Fruit fly (Drosophila melanogaster) whole organism, prepupa: ENCODE data around the gene sol.

Experiments used
- CG10631 ChIP-seq: fragments of 200-800 bp; sonication (Bioruptor generic); optimal IDR thresholded peaks from 2 replicates; lab custom pipeline; 2016; ENCODE audit warnings: missing biosample characterization, missing genetic modification characterization
- CG11902 ChIP-seq: fragments of 200-800 bp; sonication (Bioruptor generic); optimal IDR thresholded peaks from 3 replicates; lab custom pipeline; 2016; ENCODE audit warnings: missing biosample characterization, missing genetic modification characterization
- CG15336 ChIP-seq: fragments of 200-800 bp; sonication (Bioruptor generic); IDR thresholded peaks from 2 replicates; pipeline ENCODE4 v1.3.6; 2022; ENCODE audit warnings: missing biosample characterization, missing genetic modification characterization
- CG1621 ChIP-seq: fragments of 200-800 bp; sonication (Bioruptor generic); optimal IDR thresholded peaks from 3 replicates; lab custom pipeline; 2018; ENCODE audit warnings: missing biosample characterization, mild to moderate bottlenecking, missing genetic modification characterization
- CG16779 ChIP-seq: fragments of 200-800 bp; sonication (Bioruptor generic); optimal IDR thresholded peaks from 3 replicates; lab custom pipeline; 2017; ENCODE audit warnings: missing biosample characterization, mild to moderate bottlenecking, missing genetic modification characterization
- CG3032 ChIP-seq: fragments of 200-800 bp; optimal IDR thresholded peaks from 2 replicates; lab custom pipeline; 2019; ENCODE audit warnings: missing biosample characterization, mild to moderate bottlenecking, missing genetic modification characterization, moderate library complexity
- CG31627 ChIP-seq: fragments of 200-800 bp; sonication (Bioruptor generic); optimal IDR thresholded peaks from 3 replicates; lab custom pipeline; 2016; ENCODE audit warnings: missing biosample characterization, missing genetic modification characterization
- CG32006 ChIP-seq: fragments of 200-800 bp; sonication (Bioruptor generic); optimal IDR thresholded peaks from 3 replicates; lab custom pipeline; 2017; ENCODE audit warnings: missing biosample characterization, mild to moderate bottlenecking, missing genetic modification characterization
- CG34406 ChIP-seq: fragments of 200-800 bp; sonication (Bioruptor generic); optimal IDR thresholded peaks from 3 replicates; lab custom pipeline; 2016; ENCODE audit warnings: missing biosample characterization, missing genetic modification characterization
- CG4318 ChIP-seq: fragments of 200-800 bp; sonication (Bioruptor generic); optimal IDR thresholded peaks from 3 replicates; lab custom pipeline; 2017; ENCODE audit warnings: missing biosample characterization, mild to moderate bottlenecking, missing genetic modification characterization
- CG6163 ChIP-seq: fragments of 200-800 bp; sonication (Bioruptor generic); IDR thresholded peaks from 3 replicates; pipeline ENCODE4 v1.3.6; 2022; ENCODE audit warnings: missing biosample characterization, missing genetic modification characterization
- CG6792 ChIP-seq: fragments of 200-800 bp; sonication (Bioruptor generic); optimal IDR thresholded peaks from 3 replicates; lab custom pipeline; 2016; ENCODE audit warnings: missing biosample characterization, missing genetic modification characterization
- CG6808 ChIP-seq: fragments of 200-800 bp; sonication (Bioruptor generic); optimal IDR thresholded peaks from 3 replicates; lab custom pipeline; 2017; ENCODE audit warnings: missing biosample characterization, missing genetic modification characterization, mild to moderate bottlenecking, moderate library complexity, missing genetic modification reagents
- CG6854 ChIP-seq: fragments of 200-800 bp; sonication (Bioruptor generic); optimal IDR thresholded peaks from 2 replicates; lab custom pipeline; 2017; ENCODE audit warnings: missing biosample characterization, mild to moderate bottlenecking, missing genetic modification characterization
- CG8119 ChIP-seq: fragments of 200-800 bp; sonication (Bioruptor generic); IDR thresholded peaks from 3 replicates; pipeline ENCODE4 v1.3.6; 2022; ENCODE audit warnings: missing biosample characterization, missing genetic modification characterization
- CG8632 ChIP-seq: fragments of 200-800 bp; sonication (Bioruptor generic); optimal IDR thresholded peaks from 3 replicates; lab custom pipeline; 2016; ENCODE audit warnings: missing biosample characterization, missing genetic modification characterization
- Eip78C ChIP-seq: fragments of 200-800 bp; sonication (Bioruptor generic); peaks from one replicate; lab custom pipeline; 2016; ENCODE audit warnings: missing biosample characterization, missing genetic modification characterization
- Eip93F ChIP-seq: fragments of 200-800 bp; sonication (Bioruptor generic); optimal IDR thresholded peaks from 2 replicates; lab custom pipeline; 2016; ENCODE audit warnings: missing biosample characterization, mild to moderate bottlenecking, missing genetic modification characterization
- Ets21C ChIP-seq: fragments of 200-800 bp; sonication (Bioruptor generic); optimal IDR thresholded peaks from 3 replicates; lab custom pipeline; 2016; ENCODE audit warnings: missing biosample characterization, missing genetic modification characterization
- Ets96B ChIP-seq: fragments of 200-800 bp; optimal IDR thresholded peaks from 2 replicates; lab custom pipeline; 2019; ENCODE audit warnings: missing biosample characterization, mild to moderate bottlenecking, missing genetic modification characterization, moderate library complexity
- Gug ChIP-seq: fragments of 200-800 bp; sonication (Bioruptor generic); IDR thresholded peaks from 2 replicates; pipeline ENCODE4 v1.3.6; 2022; ENCODE audit warnings: missing biosample characterization, missing genetic modification characterization
- Hr38 ChIP-seq: sonication (Bioruptor generic); optimal IDR thresholded peaks from 2 replicates; lab custom pipeline; 2016; ENCODE audit warnings: missing biosample characterization, missing genetic modification characterization
- Hr39 ChIP-seq: fragments of 200-800 bp; sonication (Bioruptor generic); optimal IDR thresholded peaks from 2 replicates; lab custom pipeline; 2016; ENCODE audit warnings: missing biosample characterization, missing genetic modification characterization
- Hr4 ChIP-seq: fragments of 200-800 bp; sonication (Bioruptor generic); optimal IDR thresholded peaks from 3 replicates; lab custom pipeline; 2016; ENCODE audit warnings: missing biosample characterization, missing genetic modification characterization
- Lpt ChIP-seq: fragments of 200-800 bp; sonication (Bioruptor generic); optimal IDR thresholded peaks from 3 replicates; lab custom pipeline; 2016; ENCODE audit warnings: missing biosample characterization, missing genetic modification characterization
- Met ChIP-seq: fragments of 200-800 bp; sonication (Bioruptor generic); optimal IDR thresholded peaks from 3 replicates; lab custom pipeline; 2016; ENCODE audit warnings: missing biosample characterization, missing genetic modification characterization
- OdsH ChIP-seq: fragments of 200-800 bp; sonication (Bioruptor generic); optimal IDR thresholded peaks from 3 replicates; lab custom pipeline; 2016; ENCODE audit warnings: missing biosample characterization, missing genetic modification characterization
- Smox ChIP-seq: fragments of 200-800 bp; sonication (Bioruptor generic); optimal IDR thresholded peaks from 3 replicates; lab custom pipeline; 2016; ENCODE audit warnings: missing biosample characterization, missing genetic modification characterization
- Sox102F ChIP-seq: fragments of 200-800 bp; sonication (Bioruptor generic); optimal IDR thresholded peaks from 2 replicates; lab custom pipeline; 2016; ENCODE audit warnings: missing biosample characterization, mild to moderate bottlenecking, missing genetic modification characterization
- Sox14 ChIP-seq: fragments of 200-800 bp; sonication (Bioruptor generic); optimal IDR thresholded peaks from 3 replicates; lab custom pipeline; 2016; ENCODE audit warnings: missing biosample characterization, missing genetic modification characterization
- Sox15 ChIP-seq: fragments of 200-800 bp; sonication (Bioruptor generic); optimal IDR thresholded peaks from 3 replicates; lab custom pipeline; 2016; ENCODE audit warnings: missing biosample characterization, missing genetic modification characterization
- achi ChIP-seq: fragments of 200-800 bp; sonication (Bioruptor generic); optimal IDR thresholded peaks from 3 replicates; lab custom pipeline; 2016; ENCODE audit warnings: missing biosample characterization, missing genetic modification characterization
- acj6 ChIP-seq: fragments of 200-800 bp; sonication (Bioruptor generic); optimal IDR thresholded peaks from 3 replicates; lab custom pipeline; 2016; ENCODE audit warnings: missing biosample characterization, missing genetic modification characterization
- dac ChIP-seq: fragments of 200-800 bp; sonication (Bioruptor generic); optimal IDR thresholded peaks from 2 replicates; lab custom pipeline; 2017; ENCODE audit warnings: missing biosample characterization, mild to moderate bottlenecking, missing genetic modification characterization
- dsx ChIP-seq: fragments of 200-800 bp; optimal IDR thresholded peaks from 3 replicates; lab custom pipeline; 2019; ENCODE audit warnings: missing biosample characterization, mild to moderate bottlenecking, missing genetic modification characterization, moderate library complexity; ENCODE audit not compliant: poor library complexity, severe bottlenecking
- eg ChIP-seq: fragments of 200-800 bp; sonication (Bioruptor generic); IDR thresholded peaks from 3 replicates; pipeline ENCODE4 v1.3.6; 2022; ENCODE audit warnings: missing biosample characterization, missing genetic modification characterization
- esn ChIP-seq: fragments of 200-800 bp; sonication (Bioruptor generic); optimal IDR thresholded peaks from 2 replicates; lab custom pipeline; 2016; ENCODE audit warnings: missing biosample characterization, mild to moderate bottlenecking, missing genetic modification characterization, moderate library complexity
- fd59A ChIP-seq: fragments of 200-800 bp; sonication (Bioruptor generic); optimal IDR thresholded peaks from 2 replicates; lab custom pipeline; 2017; ENCODE audit warnings: missing biosample characterization, mild to moderate bottlenecking, missing genetic modification characterization, missing genetic modification reagents
- fd85E ChIP-seq: fragments of 200-800 bp; sonication (Bioruptor generic); optimal IDR thresholded peaks from 3 replicates; lab custom pipeline; 2016; ENCODE audit warnings: missing biosample characterization, missing genetic modification characterization
- fkh ChIP-seq: fragments of 200-800 bp; sonication (Bioruptor generic); optimal IDR thresholded peaks from 3 replicates; lab custom pipeline; 2017; ENCODE audit warnings: missing biosample characterization, mild to moderate bottlenecking, missing genetic modification characterization, moderate library complexity
- lz ChIP-seq: fragments of 200-800 bp; sonication (Bioruptor generic); optimal IDR thresholded peaks from 3 replicates; lab custom pipeline; 2016; ENCODE audit warnings: missing biosample characterization, missing genetic modification characterization
- net ChIP-seq: fragments of 200-800 bp; sonication (Bioruptor generic); optimal IDR thresholded peaks from 3 replicates; lab custom pipeline; 2016; ENCODE audit warnings: missing biosample characterization, missing genetic modification characterization
- ss ChIP-seq, 2 experiments: fragments of 200-800 bp; sonication (Bioruptor generic); optimal IDR thresholded peaks; 2 replicates in 1 of 2; 3 replicates in 1 of 2; lab custom pipeline; 2017 to 2018; ENCODE audit warnings: mild to moderate bottlenecking in 2 of 2, missing biosample characterization in 2 of 2, missing genetic modification characterization in 2 of 2, moderate library complexity in 1 of 2
- svp ChIP-seq: fragments of 200-800 bp; sonication (Bioruptor generic); peaks from one replicate; lab custom pipeline; 2016; ENCODE audit warnings: missing biosample characterization, missing genetic modification characterization
- topi ChIP-seq: fragments of 200-800 bp; sonication (Bioruptor generic); optimal IDR thresholded peaks from 3 replicates; lab custom pipeline; 2016; ENCODE audit warnings: missing biosample characterization, missing genetic modification characterization

Gene sol

DNA sequence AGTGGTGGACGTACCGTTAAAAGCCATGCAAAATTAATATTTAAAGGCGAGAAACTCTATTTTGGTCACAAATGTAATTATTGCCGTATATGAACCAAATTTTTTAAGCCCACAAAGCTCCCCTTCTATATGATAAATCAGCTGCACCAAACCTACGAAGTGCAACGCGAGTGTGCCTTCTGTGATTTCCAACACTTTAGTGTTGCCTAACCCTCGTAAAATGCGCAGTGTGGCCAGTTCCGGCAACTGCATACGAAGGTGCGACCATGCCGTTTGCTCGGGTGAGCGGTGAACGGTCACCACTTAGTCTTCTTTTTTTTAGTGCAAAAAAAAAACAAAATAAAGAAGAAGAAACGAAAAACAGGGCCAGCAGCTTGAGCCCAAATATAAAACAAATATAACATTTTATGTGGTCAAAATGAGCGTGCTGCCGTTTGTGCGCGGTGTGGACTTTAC is 10.6 kb upstream of the sol start, which contains the start of the genes tty and fliI (continued):
- peak; percentile 90 for TF ChIP-seq Hr4
- TF ChIP-seq CG11902 (GFP tag; lab: Kevin White, UChicago), result peak; percentile 83
- TF ChIP-seq fkh, result no peak
- peak; percentile 86 for TF ChIP-seq CG6854 (GFP tag; lab: Kevin White, UChicago)
- peak; percentile 86 for TF ChIP-seq Sox15 (GFP tag; lab: Kevin White, UChicago)
- peak; percentile 81 for TF ChIP-seq dsx (GFP tag; lab: Kevin White, UChicago)
- TF ChIP-seq Met (GFP tag; lab: Kevin White, UChicago), result peak; percentile 89
- TF ChIP-seq Hr38 (GFP tag; lab: Kevin White, UChicago), result peak; percentile 74
- TF ChIP-seq acj6 (GFP tag; lab: Kevin White, UChicago), result peak; percentile 85
- TF ChIP-seq ss (GFP tag; optimal IDR thresholded peaks at IDR 0.05; lab: Kevin White, UChicago), result peak; percentile 97
- TF ChIP-seq Sox102F (GFP tag; lab: Kevin White, UChicago), result peak; percentile 86
- peak; percentile 95 for TF ChIP-seq CG6808 (GFP tag; lab: Kevin White, UChicago)
- TF ChIP-seq CG34406 (GFP tag; lab: Kevin White, UChicago), result peak; percentile 70
- peak; percentile 95 for TF ChIP-seq CG16779 (tag; lab: Kevin White, UChicago)
- peak; percentile 88 for TF ChIP-seq CG1621
- peak; percentile 85 for TF ChIP-seq dac
- peak; percentile 94 for TF ChIP-seq Eip78C (GFP tag; lab: Kevin White, UChicago)

DNA sequence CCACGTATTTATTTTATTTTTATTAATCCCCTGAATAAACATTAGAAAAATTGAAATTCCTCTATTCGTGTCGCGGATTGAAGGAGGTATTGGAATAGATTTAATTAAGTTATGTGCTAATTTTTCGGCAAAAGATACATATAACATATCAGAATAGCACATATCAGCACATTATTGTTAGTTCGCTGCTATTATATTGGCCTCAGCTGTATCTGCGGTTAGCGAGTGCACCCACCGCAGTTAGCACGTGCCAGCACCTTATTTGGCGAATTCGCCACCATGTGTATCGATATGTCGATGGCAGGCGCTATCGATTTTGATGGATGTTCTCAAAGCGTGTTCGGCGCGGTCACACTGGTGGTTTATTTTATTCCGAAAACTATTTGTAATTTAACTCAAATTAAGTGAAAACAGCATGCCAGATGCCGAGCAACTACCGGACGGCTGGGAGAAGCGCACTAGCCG is 5.0 kb upstream of the sol start, which contains the start of gene dod:
Gene dod, plus strand, starts transcription at position 323 of the 465 bp plus-strand sequence.
- no peak for TF ChIP-seq svp (GFP tag; lab: Kevin White, UChicago)
- TF ChIP-seq Hr38 (GFP tag; lab: Kevin White, UChicago), result no peak
- peak; percentile 67 for TF ChIP-seq esn (GFP tag; lab: Kevin White, UChicago)
- TF ChIP-seq CG31627 (GFP tag; lab: Kevin White, UChicago), result peak; percentile 53
- no peak for TF ChIP-seq fd85E (GFP tag; lab: Kevin White, UChicago)
- peak; percentile 64; the same call in 2 of the 3 replicates for TF ChIP-seq CG8119
- TF ChIP-seq Hr4, result peak; percentile 54
- peak; percentile 85 for TF ChIP-seq Eip78C (GFP tag; lab: Kevin White, UChicago)
- peak; percentile 39 for TF ChIP-seq net (GFP tag; lab: Kevin White, UChicago)
- peak; percentile 53 for TF ChIP-seq lz (GFP tag; lab: Kevin White, UChicago)
- TF ChIP-seq CG34406 (GFP tag; lab: Kevin White, UChicago), result peak; percentile 42
- TF ChIP-seq acj6 (GFP tag; lab: Kevin White, UChicago), result peak; percentile 47
- TF ChIP-seq Lpt (GFP tag; lab: Kevin White, UChicago), result peak; percentile 7
- TF ChIP-seq CG1621, result peak; percentile 58
- peak; percentile 50; the same call in 1 of the 3 replicates for TF ChIP-seq CG6163 (GFP tag; lab: Robert Waterston, UW)
- peak; percentile 60 for TF ChIP-seq CG32006 (GFP tag; lab: Kevin White, UChicago)
- TF ChIP-seq achi (GFP tag; lab: Kevin White, UChicago), result peak; percentile 61
- no peak for TF ChIP-seq CG4318
- no peak for TF ChIP-seq CG16779 (tag; lab: Kevin White, UChicago)
- TF ChIP-seq dsx (GFP tag; lab: Kevin White, UChicago), result peak; percentile 31
- TF ChIP-seq Hr39 (GFP tag; lab: Kevin White, UChicago), result peak; percentile 53
- peak; percentile 74; the same call in 2 of the 3 replicates for TF ChIP-seq eg (GFP tag; lab: Robert Waterston, UW)
- TF ChIP-seq Ets21C, result no peak
- TF ChIP-seq CG11902 (GFP tag; lab: Kevin White, UChicago), result no peak
- TF ChIP-seq topi (GFP tag; lab: Kevin White, UChicago), result peak; percentile 51
- TF ChIP-seq CG15336 (GFP tag; lab: Robert Waterston, UW), result peak; percentile 55
- TF ChIP-seq Eip93F (GFP tag; lab: Kevin White, UChicago), result no peak
- TF ChIP-seq CG6808 (GFP tag; lab: Kevin White, UChicago), result peak; percentile 25
- TF ChIP-seq Sox14 (GFP tag; lab: Kevin White, UChicago), result peak; percentile 66
- TF ChIP-seq CG6792 (GFP tag; lab: Kevin White, UChicago), result peak; percentile 35
- TF ChIP-seq CG3032 (tag; lab: Kevin White, UChicago), result peak; percentile 31
- no peak for TF ChIP-seq CG10631
- no peak for TF ChIP-seq OdsH
- TF ChIP-seq dac, result peak; percentile 6
- TF ChIP-seq Ets96B (tag; lab: Kevin White, UChicago), result peak; percentile 54
- TF ChIP-seq fd59A, result peak; percentile 14
- TF ChIP-seq Gug, result peak; percentile 54
- peak; percentile 53 for TF ChIP-seq Smox
- peak; percentile 35 for TF ChIP-seq CG8632
- TF ChIP-seq, all 60 proteins: peak for 29
